Fruit fly (Drosophila melanogaster): ENCODE results near the gene tefu.

tefu gene

DNA sequence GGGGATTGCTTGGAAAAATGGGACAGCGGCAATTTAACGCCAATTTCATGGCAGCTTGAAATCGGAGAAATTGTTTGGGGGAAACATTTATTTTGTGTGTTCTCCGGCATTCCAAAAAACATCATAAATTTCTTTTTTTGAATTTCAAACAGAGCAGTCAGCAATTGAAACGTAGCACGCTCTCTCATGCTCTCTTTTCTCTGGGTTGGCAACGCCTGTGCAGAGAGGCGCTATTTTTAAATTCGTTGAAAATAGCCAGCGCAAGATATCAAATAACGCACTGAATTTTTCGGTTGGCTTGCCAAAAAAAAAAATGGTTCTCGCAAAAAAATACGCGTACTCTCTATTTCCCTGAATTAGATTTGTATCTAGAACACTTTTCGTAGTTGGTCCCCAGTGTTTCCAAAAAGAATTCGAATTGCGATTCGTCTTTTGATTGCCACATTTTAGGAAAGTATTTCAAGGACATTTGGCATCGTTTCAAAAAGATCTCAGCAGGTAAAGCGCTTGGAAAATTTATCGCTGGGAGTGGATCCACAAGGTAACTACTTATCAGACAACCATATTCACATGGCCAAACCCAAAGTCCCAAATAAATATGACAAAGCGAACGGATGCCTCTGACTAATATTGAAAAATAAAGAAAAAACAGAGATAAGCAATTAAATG is 44.1 kb upstream of the tefu start:
- no peak for TF ChIP-seq CG6765 (GFP tag; optimal IDR thresholded peaks at IDR 0.05)
- no peak for TF ChIP-seq zfh1 (GFP tag; IDR thresholded peaks at IDR 0.05)
- peak; percentile 41 for TF ChIP-seq Lhr (GFP tag; optimal IDR thresholded peaks at IDR 0.05)
- TF ChIP-seq CG11560 (tag; IDR thresholded peaks at IDR 0.05): no peak
- TF ChIP-seq Sry-δ (GFP tag; optimal IDR thresholded peaks at IDR 0.05): peak; percentile 25
- TF ChIP-seq run (tag; optimal IDR thresholded peaks at IDR 0.05): no peak
- peak; percentile 3 for TF ChIP-seq CG8944 (GFP tag; optimal IDR thresholded peaks at IDR 0.05)
- no peak for TF ChIP-seq PHDP (tag; optimal IDR thresholded peaks at IDR 0.05)
- TF ChIP-seq Rx (GFP tag; IDR thresholded peaks at IDR 0.05): no peak
- peak; percentile 29 for TF ChIP-seq HmgD (GFP tag; optimal IDR thresholded peaks at IDR 0.05)
- TF ChIP-seq nerfin-1 (tag; optimal IDR thresholded peaks at IDR 0.05): no peak
- TF ChIP-seq Bgb (GFP tag; IDR thresholded peaks at IDR 0.05; ENCODE audit: partially characterized antibody): no peak
- TF ChIP-seq pb (GFP tag; optimal IDR thresholded peaks at IDR 0.05): no peak
- TF ChIP-seq lbe (GFP tag; optimal IDR thresholded peaks at IDR 0.05): no peak
- TF ChIP-seq HHEX (GFP tag; optimal IDR thresholded peaks at IDR 0.05): no peak
- TF ChIP-seq CG4730 (GFP tag; IDR thresholded peaks at IDR 0.05): no peak
- peak; percentile 32 for TF ChIP-seq phol (tag; optimal IDR thresholded peaks at IDR 0.05)
- TF ChIP-seq CG17912 (GFP tag; optimal IDR thresholded peaks at IDR 0.05): peak; percentile 35
- TF ChIP-seq org-1 (GFP tag; optimal IDR thresholded peaks at IDR 0.05): no peak
- TF ChIP-seq CG10543 (GFP tag; optimal IDR thresholded peaks at IDR 0.05): peak; percentile 16
- TF ChIP-seq pnt (GFP tag; optimal IDR thresholded peaks at IDR 0.05): no peak
- TF ChIP-seq CG2116 (GFP tag; optimal IDR thresholded peaks at IDR 0.05): peak; percentile 12
- peak; percentile 12 for TF ChIP-seq CG7786 (GFP tag; optimal IDR thresholded peaks at IDR 0.05)
- TF ChIP-seq Trl (optimal IDR thresholded peaks at IDR 0.05): peak; percentile 44 to 81
- TF ChIP-seq Trl (GFP tag; optimal IDR thresholded peaks at IDR 0.05): peak; percentile 58
- TF ChIP-seq mld (GFP tag; IDR thresholded peaks at IDR 0.05; ENCODE audit: partially characterized antibody): no peak
- TF ChIP-seq ems (GFP tag; optimal IDR thresholded peaks at IDR 0.05): no peak
- no peak for TF ChIP-seq unpg (GFP tag; optimal IDR thresholded peaks at IDR 0.05)
- no peak for TF ChIP-seq Tbp (GFP tag; optimal IDR thresholded peaks at IDR 0.05)
- TF ChIP-seq Fer1 (GFP tag; optimal IDR thresholded peaks at IDR 0.05): no peak
- TF ChIP-seq CG13894 (tag; optimal IDR thresholded peaks at IDR 0.05): no peak
- no peak for TF ChIP-seq Dip3 (GFP tag; optimal IDR thresholded peaks at IDR 0.05)
- no peak for TF ChIP-seq Doc3 (GFP tag; IDR thresholded peaks at IDR 0.05; ENCODE audit: partially characterized antibody)
- TF ChIP-seq CG10274 (GFP tag; optimal IDR thresholded peaks at IDR 0.05): no peak
- TF ChIP-seq sd (tag; optimal IDR thresholded peaks at IDR 0.05): peak; percentile 84
- TF ChIP-seq dpn (GFP tag; optimal IDR thresholded peaks at IDR 0.05): peak in 1 of 2 experiments; percentile 15
- no peak for TF ChIP-seq h (optimal IDR thresholded peaks at IDR 0.05)
- no peak for TF ChIP-seq CG9437 (GFP tag; optimal IDR thresholded peaks at IDR 0.05)
- peak; percentile 70 for TF ChIP-seq Med (GFP tag)
- TF ChIP-seq CG18764 (GFP tag; optimal IDR thresholded peaks at IDR 0.05): no peak
- TF ChIP-seq gfzf (GFP tag; optimal IDR thresholded peaks at IDR 0.05): peak; percentile 53
- TF ChIP-seq Nf-YB (GFP tag; optimal IDR thresholded peaks at IDR 0.05): no peak
- TF ChIP-seq Myb (GFP tag; optimal IDR thresholded peaks at IDR 0.05): peak; percentile 71
- TF ChIP-seq Dek (tag; optimal IDR thresholded peaks at IDR 0.05): no peak
- no peak for TF ChIP-seq pros (GFP tag; optimal IDR thresholded peaks at IDR 0.05)
- TF ChIP-seq bsh (GFP tag; optimal IDR thresholded peaks at IDR 0.05): no peak
- TF ChIP-seq zfh2 (GFP tag; optimal IDR thresholded peaks at IDR 0.05): no peak
- TF ChIP-seq CG31441 (GFP tag; IDR thresholded peaks at IDR 0.05): no peak
- TF ChIP-seq Poxn (GFP tag; IDR thresholded peaks at IDR 0.05): no peak
- TF ChIP-seq schlank (tag; optimal IDR thresholded peaks at IDR 0.05): no peak
- TF ChIP-seq Kr (GFP tag; optimal IDR thresholded peaks at IDR 0.05): no peak

All from whole organism, embryonic.